Fruit fly (Drosophila melanogaster): ENCODE results near the gene CG4617.

The CG4617 gene

DNA sequence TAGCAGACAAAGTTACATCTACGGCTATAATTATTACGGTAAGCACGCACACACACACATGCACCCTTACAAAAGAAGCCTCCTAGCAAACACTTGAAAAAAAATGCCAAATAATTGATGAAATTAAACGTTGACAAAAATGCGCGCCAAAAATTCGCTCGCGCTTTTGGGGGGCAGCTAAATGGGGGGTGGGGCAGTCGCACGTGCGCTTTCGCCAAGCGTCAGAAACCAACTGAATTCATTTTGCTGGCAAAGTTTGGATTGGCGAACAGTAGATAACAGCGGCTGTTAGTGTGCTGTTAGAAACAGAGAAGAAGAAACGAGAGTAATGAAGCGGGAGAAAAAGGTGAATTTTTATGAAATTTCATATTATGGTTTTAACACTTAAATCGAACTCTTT, 38.5 kb downstream of the CG4617 start, which contains the start of gene CG12541 (continued):
- TF ChIP-seq ham (GFP tag; IDR thresholded peaks at IDR 0.05) (no peak), CG17612 (GFP tag; IDR thresholded peaks at IDR 0.05) (no peak), YL-1 (GFP tag; optimal IDR thresholded peaks at IDR 0.05) (no peak), E2f2 (GFP tag; IDR thresholded peaks at IDR 0.05) (peak; percentile 51), CG31224 (GFP tag; IDR thresholded peaks at IDR 0.05) (no peak), salm (tag; optimal IDR thresholded peaks at IDR 0.05) (no peak), chinmo (GFP tag; IDR thresholded peaks at IDR 0.05; ENCODE audit: partially characterized antibody) (no peak), Fer1 (GFP tag; optimal IDR thresholded peaks at IDR 0.05) (no peak), schlank (tag; optimal IDR thresholded peaks at IDR 0.05) (no peak), CG15073 (GFP tag; optimal IDR thresholded peaks at IDR 0.05) (no peak), CG15601 (tag; optimal IDR thresholded peaks at IDR 0.05) (no peak), nom (GFP tag; optimal IDR thresholded peaks at IDR 0.05) (no peak), Lim3 (GFP tag; IDR thresholded peaks at IDR 0.05) (no peak), CG10274 (GFP tag; optimal IDR thresholded peaks at IDR 0.05) (no peak), CG14014 (GFP tag; IDR thresholded peaks at IDR 0.05) (no peak), Hr39 (optimal IDR thresholded peaks at IDR 0.05) (no peak), wdn (GFP tag; IDR thresholded peaks at IDR 0.05) (no peak), al (GFP tag; IDR thresholded peaks at IDR 0.05) (no peak), Usf (GFP tag; optimal IDR thresholded peaks at IDR 0.05) (no peak), dati (GFP tag; IDR thresholded peaks at IDR 0.05) (no peak), C15 (GFP tag; IDR thresholded peaks at IDR 0.05) (0 out of 3 replicates have a peak, but pooled peaks have one; percentile 19), CG31441 (GFP tag; IDR thresholded peaks at IDR 0.05) (no peak), CG6813 (GFP tag; optimal IDR thresholded peaks at IDR 0.05) (no peak), BtbVII (GFP tag; optimal IDR thresholded peaks at IDR 0.05) (no peak), Ptx1 (GFP tag; IDR thresholded peaks at IDR 0.05) (no peak), Camta (GFP tag; optimal IDR thresholded peaks at IDR 0.05) (no peak), twi (tag; optimal IDR thresholded peaks at IDR 0.05) (no peak), Dp (GFP tag; optimal IDR thresholded peaks at IDR 0.05) (peak; percentile 20), HLH4C (GFP tag; IDR thresholded peaks at IDR 0.05; ENCODE audit: partially characterized antibody) (no peak), CG32767 (GFP tag; IDR thresholded peaks at IDR 0.05) (no peak), cwo (GFP tag; optimal IDR thresholded peaks at IDR 0.05) (no peak), sob (GFP tag; IDR thresholded peaks at IDR 0.05) (no peak), fd3F (GFP tag; optimal IDR thresholded peaks at IDR 0.05) (no peak), CG18764 (GFP tag; optimal IDR thresholded peaks at IDR 0.05) (no peak), prd (optimal IDR thresholded peaks at IDR 0.05) (no peak), prd (GFP tag; IDR thresholded peaks at IDR 0.05) (no peak), CG33213 (GFP tag; optimal IDR thresholded peaks at IDR 0.05) (no peak), Blimp-1 (GFP tag; optimal IDR thresholded peaks at IDR 0.05) (no peak), CG15011 (GFP tag; optimal IDR thresholded peaks at IDR 0.05) (no peak), CG6654 (GFP tag; optimal IDR thresholded peaks at IDR 0.05) (no peak), CG6791 (GFP tag; IDR thresholded peaks at IDR 0.05; ENCODE audit: partially characterized antibody) (no peak), Mes4 (GFP tag; optimal IDR thresholded peaks at IDR 0.05) (no peak), Jarid2 (GFP tag; optimal IDR thresholded peaks at IDR 0.05) (peak; percentile 76), CG3407 (GFP tag; optimal IDR thresholded peaks at IDR 0.05) (no peak), Hand (GFP tag; optimal IDR thresholded peaks at IDR 0.05) (no peak), Kr (GFP tag; optimal IDR thresholded peaks at IDR 0.05) (no peak), chn (GFP tag; optimal IDR thresholded peaks at IDR 0.05) (no peak), Rfx (GFP tag; IDR thresholded peaks at IDR 0.05) (0 out of 2 replicates have a peak, but pooled peaks have one; percentile 25), wek (GFP tag; optimal IDR thresholded peaks at IDR 0.05) (no peak), ap (GFP tag; IDR thresholded peaks at IDR 0.05) (no peak), CG4282 (GFP tag; optimal IDR thresholded peaks at IDR 0.05) (no peak), CG8924 (tag; optimal IDR thresholded peaks at IDR 0.05) (no peak)

Data from whole organism, embryonic.